Worm (Caenorhabditis elegans) whole organism, L4/young adult: ENCODE data around the gene H03A11.2.

Source experiments
- W03F9.2 ChIP-seq: fragments of 150-350 bp; optimal IDR thresholded peaks from 2 replicates; lab custom pipeline; 2014; ENCODE audit warnings: missing biosample characterization, missing genetic modification characterization
- dao-5 ChIP-seq: sonication (generic microtip); optimal IDR thresholded peaks from 2 replicates; lab custom pipeline; 2016; ENCODE audit warnings: missing genotype, missing genetic modification characterization, moderate library complexity, missing compliant biosample characterization
- him-1 ChIP-seq: sonication (generic microtip); optimal IDR thresholded peaks from 2 replicates; lab custom pipeline; 2016; ENCODE audit warnings: missing genotype, missing genetic modification reagents, missing genetic modification characterization, missing compliant biosample characterization

The H03A11.2 gene

DNA sequence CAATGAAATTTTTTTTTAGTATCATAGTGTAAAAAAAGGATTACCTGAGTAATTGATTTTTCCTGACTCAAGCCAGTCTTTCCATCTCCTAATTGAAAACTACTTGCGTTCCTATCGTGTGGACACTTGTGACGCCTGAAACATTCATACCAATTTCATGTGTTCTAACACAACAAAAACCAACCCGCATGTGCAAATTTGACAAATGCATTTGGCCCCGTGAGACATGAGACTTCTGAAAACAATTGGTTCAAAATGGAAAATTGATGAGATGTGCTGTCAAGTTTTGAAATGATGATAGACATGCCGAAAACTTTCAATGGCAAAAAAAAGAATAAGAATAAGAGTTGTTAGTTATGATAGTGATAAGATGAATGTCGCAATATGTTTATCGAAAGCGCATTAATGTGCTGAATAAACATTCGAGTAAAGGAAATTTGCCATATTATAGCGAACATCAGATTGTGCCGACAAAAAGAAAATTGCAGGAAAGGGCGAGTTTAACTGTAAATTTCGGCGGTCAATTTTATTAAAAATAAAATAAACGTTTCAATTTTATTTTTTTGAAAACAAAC lies at the start of gene H03A11.2:
Gene H03A11.2, minus strand, starts transcription at position 252 of the 575 bp plus-strand sequence.
- no peak for TF ChIP-seq dao-5 (tag; lab: Kevin White, UChicago)
- no peak for TF ChIP-seq him-1 (tag; lab: Kevin White, UChicago)
- no peak for TF ChIP-seq W03F9.2 (tag; lab: Kevin White, UChicago)

DNA sequence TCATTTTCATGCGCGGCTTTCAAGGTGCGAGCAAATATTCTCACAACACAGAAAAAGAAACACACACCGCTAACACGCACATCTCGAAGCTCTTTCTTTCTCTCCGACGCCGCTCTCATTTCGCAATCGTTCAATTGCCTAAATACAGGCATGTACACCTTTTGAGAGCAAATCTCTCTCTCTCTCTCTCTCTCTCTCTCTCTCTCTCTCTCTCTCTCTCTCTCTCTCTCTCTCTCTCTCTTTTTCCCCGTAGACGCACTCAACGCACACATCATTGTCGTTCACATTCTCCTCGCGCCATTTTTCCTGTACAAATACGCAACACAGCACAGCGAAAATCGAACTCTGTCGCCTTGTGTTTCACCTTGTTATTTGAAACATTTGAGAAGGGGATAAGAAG lies 48.9 kb upstream of the H03A11.2 start:
- no peak for TF ChIP-seq dao-5 (tag; lab: Kevin White, UChicago)
- TF ChIP-seq W03F9.2 (tag; lab: Kevin White, UChicago) = no peak

DNA sequence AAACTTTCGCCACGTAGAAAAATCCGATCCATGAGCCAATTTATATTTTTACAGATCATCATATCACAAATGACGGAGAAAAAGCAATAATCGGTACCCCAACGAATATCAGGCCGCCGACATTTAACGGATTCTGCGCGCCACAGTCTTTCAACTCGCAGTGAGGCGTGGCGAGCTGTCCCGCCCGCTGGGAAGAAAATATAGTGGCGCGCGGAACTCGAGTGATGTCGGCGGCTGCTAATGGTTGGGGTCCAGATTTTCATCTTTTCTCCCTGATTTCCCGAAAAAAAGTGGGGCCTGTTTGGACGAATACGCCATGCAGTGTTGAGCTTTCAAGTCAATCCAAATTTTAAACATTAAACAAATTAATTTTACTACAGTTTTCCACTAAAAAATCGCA lies 48.1 kb upstream of the H03A11.2 start:
- TF ChIP-seq dao-5 (tag; lab: Kevin White, UChicago) (no peak), him-1 (tag; lab: Kevin White, UChicago) (no peak), W03F9.2 (tag; lab: Kevin White, UChicago) (no peak)

DNA sequence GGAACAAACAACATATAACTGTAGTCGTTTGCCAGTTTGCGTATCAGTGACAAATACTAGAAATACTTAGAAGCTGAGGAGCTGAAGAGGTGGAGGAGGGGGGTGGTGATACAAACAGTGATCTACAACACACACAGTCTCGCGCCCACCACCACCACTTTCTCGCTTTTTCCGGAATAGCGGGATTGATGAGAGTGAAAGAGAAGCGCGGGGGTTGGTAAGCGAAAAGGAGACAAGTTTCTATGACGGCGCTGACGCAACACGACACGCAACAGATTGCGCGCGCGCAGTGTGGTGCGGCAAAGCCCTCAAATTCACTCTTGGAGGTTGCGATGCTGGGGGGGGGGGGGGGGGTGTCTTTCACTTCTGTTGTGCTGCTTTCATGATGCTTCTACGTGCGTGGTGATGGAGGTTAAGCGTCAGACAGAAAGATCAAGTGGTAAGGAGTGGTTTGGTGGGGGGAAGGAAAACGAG lies 47.3 kb upstream of the H03A11.2 start, which contains the start of gene kin-20:
Gene kin-20, minus strand, starts transcription at position 51 of the 474 bp plus-strand sequence.
- TF ChIP-seq W03F9.2 (tag; lab: Kevin White, UChicago) (no peak), him-1 (tag; lab: Kevin White, UChicago) (no peak), dao-5 (tag; lab: Kevin White, UChicago) (no peak)

DNA sequence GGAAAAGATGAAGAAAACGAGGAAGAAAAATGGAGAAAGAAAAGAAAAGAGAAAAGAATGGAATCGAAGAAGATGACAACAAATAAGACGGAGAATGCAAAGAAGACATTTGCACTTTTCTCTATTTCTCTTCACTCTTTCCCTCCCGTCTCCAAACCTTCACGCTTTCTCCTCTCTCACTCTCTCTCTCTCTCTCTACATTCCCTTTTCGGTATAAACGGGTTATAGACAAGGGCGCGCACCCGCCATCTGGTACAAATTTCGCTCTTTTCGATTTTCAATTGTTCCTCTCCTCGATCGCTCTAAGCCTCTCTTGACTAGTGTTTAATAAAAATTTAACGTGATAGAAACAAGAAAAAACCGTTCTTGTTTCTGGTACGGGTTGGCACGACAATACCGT lies 46.3 kb upstream of the H03A11.2 start:
- TF ChIP-seq W03F9.2 (tag; lab: Kevin White, UChicago) = peak; percentile 39
- no peak for TF ChIP-seq dao-5 (tag; lab: Kevin White, UChicago)

DNA sequence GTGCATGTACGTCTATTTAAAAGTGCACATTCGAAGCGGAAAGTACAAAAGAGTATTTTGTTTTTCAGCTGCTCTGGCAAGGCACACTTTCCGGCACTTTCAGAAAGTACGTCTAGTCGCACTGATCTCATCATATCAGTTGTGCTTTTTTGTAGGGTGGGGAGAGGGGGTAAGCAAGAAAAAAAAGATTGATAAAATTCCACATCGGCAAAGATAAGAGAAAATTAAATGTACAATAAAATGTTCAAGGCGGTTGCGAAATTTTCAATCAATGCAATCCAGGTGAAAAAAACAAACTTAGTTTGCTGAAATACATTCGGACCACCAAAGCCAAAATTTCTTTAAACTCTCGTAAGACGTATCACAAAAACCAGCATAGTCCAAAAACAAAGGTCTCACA lies 45.8 kb upstream of the H03A11.2 start:
- no peak for TF ChIP-seq him-1 (tag; lab: Kevin White, UChicago)
- no peak for TF ChIP-seq dao-5 (tag; lab: Kevin White, UChicago)
- no peak for TF ChIP-seq W03F9.2 (tag; lab: Kevin White, UChicago)

DNA sequence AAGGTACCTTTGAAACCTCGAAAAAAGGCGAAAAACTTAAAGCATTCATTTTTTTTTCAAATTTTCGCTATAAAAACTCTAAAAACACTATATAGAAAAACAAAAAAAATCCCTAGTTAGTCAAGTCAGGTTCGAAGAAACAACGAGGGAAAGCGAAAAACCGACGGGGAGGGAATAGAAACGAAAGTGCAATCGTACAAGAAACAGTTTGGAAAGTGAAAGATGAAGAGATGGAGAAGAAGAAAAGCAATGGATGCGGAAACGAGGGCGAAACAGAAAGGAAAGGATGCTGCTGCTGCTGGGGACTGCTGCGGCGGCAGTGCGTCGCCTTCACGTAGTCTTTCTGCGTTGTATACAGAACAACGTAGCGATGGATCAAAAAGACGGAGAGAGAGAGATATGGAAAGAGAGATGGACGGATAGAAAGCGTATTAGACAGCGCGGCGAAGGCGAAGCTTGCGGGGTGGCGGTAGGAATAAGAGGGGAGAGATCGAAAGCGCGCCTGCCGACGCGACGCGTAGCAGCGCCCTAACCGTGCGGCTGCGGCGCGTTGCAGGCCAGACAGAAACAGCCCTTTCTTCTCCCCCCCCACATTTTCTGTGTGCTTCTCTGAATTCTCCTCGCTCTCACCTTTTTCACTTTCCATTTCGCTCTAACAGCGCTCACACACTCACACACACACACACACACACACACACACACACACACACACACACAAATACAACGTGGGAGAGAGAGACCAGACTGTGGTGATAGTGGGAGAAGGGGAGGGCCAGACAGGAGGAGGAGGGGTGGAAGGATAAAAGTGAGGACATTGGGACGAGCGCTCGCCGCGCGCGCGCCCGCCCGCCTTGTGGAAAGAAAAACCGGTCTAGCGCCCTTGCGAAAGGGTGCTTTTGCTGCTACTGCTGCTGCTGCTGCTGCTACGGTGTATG lies 44.6 kb upstream of the H03A11.2 start:
- TF ChIP-seq him-1 (tag; lab: Kevin White, UChicago) (no peak), W03F9.2 (tag; lab: Kevin White, UChicago) (no peak), dao-5 (tag; lab: Kevin White, UChicago) (no peak)

DNA sequence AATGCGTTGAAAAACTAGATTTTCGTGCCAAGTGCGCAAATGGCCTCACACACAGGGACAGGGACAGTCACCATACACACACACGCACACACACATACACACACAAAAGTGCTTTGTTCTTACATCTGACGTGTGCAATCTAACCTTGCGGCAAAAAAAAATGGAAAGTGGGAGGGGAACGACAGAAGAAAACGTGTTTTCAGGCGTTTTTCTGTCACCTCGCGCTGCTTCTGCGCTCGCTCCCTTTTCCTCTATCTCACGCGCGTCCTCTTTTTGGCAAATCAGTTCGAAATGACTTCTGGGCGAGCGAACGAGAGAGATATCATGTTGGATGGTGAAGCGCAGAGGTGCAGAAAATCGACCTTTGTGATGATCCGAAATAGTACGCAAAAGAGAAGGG lies 43.6 kb upstream of the H03A11.2 start:
- TF ChIP-seq dao-5 (tag; lab: Kevin White, UChicago) (no peak), W03F9.2 (tag; lab: Kevin White, UChicago) (no peak), him-1 (tag; lab: Kevin White, UChicago) (no peak)

DNA sequence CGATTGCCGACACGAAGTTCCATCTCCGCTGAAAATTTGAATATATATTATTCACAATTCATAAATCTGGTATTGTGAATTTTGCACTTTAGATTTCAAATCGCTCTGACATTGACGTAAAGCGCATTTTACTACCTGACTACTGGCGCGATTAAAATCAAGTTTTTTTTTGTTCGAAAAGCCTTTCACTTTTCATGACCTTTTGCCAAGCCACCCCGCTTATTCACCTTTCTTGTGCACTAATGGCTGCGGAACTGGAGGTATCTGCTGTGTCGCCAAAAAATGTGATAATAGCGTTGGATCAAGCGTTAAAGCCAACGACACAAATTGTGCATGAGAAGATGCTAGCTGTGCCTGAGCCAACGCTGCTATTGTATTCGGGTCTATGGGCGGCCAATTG lies 42.5 kb upstream of the H03A11.2 start:
- no peak for TF ChIP-seq dao-5 (tag; lab: Kevin White, UChicago)
- no peak for TF ChIP-seq him-1 (tag; lab: Kevin White, UChicago)
- no peak for TF ChIP-seq W03F9.2 (tag; lab: Kevin White, UChicago)

DNA sequence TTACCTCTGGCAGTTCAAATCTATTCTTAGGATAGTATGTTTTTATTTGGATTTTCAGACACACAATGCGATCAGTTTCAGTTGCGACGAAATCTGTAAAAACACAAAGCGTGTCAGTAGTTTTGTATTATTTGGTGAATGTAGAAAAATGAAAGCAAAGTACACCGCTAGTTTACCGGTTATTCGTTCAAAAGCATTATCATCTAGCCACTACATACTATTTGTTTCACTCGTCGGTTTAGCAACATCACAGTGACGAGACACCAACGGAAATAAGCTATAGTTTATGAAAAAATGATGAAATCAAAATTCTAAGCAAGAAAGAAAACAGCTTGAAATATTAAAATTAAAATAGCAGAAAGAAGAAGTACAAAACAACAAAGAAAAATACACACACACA lies 40.2 kb upstream of the H03A11.2 start:
- no peak for TF ChIP-seq him-1 (tag; lab: Kevin White, UChicago)
- TF ChIP-seq W03F9.2 (tag; lab: Kevin White, UChicago) = no peak
- TF ChIP-seq dao-5 (tag; lab: Kevin White, UChicago) = no peak

DNA sequence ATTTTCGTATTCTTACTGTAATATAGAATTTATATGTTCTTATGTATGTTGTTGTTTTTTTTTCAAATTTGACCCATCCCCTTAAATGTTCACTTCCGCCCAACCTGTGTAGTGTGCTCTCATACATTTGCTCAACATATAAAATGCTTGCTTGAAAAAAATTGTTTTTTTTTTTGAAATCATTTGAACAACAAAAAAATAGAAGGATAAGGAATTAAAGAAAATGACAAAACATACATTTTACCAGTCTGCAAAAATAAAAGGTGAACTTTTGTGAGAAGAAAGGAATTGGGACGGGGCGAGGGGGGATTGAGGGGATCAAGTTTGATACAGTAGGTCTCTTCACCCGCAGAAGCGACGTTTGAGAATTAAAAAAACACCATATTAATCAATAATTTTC lies 38.0 kb upstream of the H03A11.2 start:
- TF ChIP-seq him-1 (tag; lab: Kevin White, UChicago) = no peak
- TF ChIP-seq dao-5 (tag; lab: Kevin White, UChicago) = no peak
- no peak for TF ChIP-seq W03F9.2 (tag; lab: Kevin White, UChicago)

DNA sequence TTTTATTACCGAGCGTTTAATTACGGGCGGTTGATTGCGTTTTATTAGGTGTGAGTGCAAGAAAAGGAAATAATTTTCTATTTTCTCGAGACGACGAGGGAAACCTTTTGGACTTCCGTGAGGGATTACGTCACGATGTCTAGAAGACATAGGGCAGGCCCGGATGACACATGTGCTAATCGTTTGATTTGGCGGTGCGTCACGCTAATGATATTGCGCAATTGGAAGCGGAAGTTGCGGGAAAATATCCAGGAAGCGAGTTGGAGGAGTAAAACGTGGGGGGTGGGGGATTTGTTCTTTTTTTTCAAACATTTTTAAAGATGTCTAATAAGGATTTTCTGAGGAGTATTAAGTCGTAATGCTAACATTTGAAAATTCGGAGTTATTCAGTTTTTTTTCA lies 34.1 kb upstream of the H03A11.2 start:
- no peak for TF ChIP-seq dao-5 (tag; lab: Kevin White, UChicago)
- TF ChIP-seq W03F9.2 (tag; lab: Kevin White, UChicago) = no peak
- TF ChIP-seq him-1 (tag; lab: Kevin White, UChicago) = no peak

DNA sequence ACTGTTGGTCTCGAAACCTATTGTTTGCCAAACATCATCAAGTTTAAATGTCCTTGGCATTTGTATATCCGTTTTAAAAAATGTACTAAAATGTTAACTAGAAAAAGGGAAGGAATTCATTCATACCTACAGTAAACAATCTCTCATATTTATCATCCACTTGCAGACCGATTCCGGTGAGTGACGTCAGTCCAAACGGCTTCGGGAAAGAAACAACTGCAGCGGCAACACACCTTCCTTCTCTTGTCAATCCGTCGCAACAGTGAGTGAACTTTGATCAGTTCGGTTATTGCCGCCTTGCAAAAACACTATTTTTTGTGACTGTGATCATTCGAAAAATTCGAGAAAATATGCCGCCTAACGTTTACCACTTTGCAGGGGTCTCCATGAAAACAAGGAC lies 33.7 kb upstream of the H03A11.2 start:
- TF ChIP-seq W03F9.2 (tag; lab: Kevin White, UChicago) (no peak), dao-5 (tag; lab: Kevin White, UChicago) (no peak), him-1 (tag; lab: Kevin White, UChicago) (no peak)
